Worm (Caenorhabditis elegans): ENCODE results near the gene aagr-2.
"Not testable (repeated sequence)": the region's sequence is repeated elsewhere in the genome, so short reads cannot be mapped to it uniquely, and the experiment has no call there.

The aagr-2 gene

DNA sequence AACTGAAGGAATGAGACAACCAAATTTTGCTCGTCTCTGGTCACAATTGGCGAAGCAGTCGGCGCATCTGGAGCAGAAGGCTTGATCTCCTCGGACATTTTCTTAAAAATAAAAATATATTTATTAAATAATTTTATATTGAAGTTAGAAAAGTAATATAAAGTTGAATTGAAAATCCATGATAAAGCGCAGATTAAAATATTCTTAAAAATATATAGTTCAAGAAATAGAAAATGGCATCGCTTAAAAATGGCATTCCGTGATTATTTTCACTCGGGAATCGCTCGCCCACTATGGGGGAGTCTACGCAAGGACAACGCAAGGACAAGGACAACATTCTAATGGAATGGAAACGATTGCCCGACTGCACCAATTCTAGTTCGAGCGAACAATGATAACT is 21.4 kb downstream of the aagr-2 start, which contains the start of gene sgt-1:
sgt-1 (minus strand) TSS at position 101 of the 400 bp plus-strand sequence.
- TF ChIP-seq F13H6.1, ZK546.5, ztf-11 (tag; optimal IDR thresholded peaks at IDR 0.05): not testable (repeated sequence)

DNA sequence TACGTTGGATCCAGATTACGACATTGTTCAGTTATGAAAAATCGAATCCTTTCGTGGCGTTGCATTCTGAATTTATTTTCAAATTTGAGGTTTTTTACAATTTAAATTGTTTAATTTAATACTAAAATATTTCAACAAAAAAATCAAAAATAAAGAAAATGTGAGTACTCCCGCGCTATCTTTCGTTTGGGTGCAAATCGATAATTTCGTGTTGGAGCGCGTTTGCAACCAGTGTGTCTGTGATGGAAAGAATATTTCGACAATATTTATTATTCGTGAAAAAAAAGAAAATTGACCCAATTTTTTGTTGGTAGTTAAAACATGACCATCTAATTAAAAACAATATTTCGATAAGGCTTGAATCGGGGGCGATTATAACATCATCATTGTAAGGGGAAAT is 23.0 kb downstream of the aagr-2 start, which contains the start of gene R05F9.9:
R05F9.9 (minus strand) TSS at position 66 of the 400 bp plus-strand sequence.
- TF ChIP-seq sma-3 (GFP tag; optimal IDR thresholded peaks at IDR 0.05) (no peak), nhr-21 (tag; optimal IDR thresholded peaks at IDR 0.05) (no peak), ceh-82 (tag; optimal IDR thresholded peaks at IDR 0.05) (no peak), lsy-2 (tag; optimal IDR thresholded peaks at IDR 0.05) (peak in 1 of 2 experiments; percentile 74), ztf-4 (tag; optimal IDR thresholded peaks at IDR 0.05) (peak; percentile 82), unc-62 (GFP tag; optimal IDR thresholded peaks at IDR 0.05) (no peak), alr-1 (tag; optimal IDR thresholded peaks at IDR 0.05) (no peak), nhr-11 (tag; optimal IDR thresholded peaks at IDR 0.05) (no peak), Y55F3AM.14 (GFP tag; optimal IDR thresholded peaks at IDR 0.05) (no peak), egl-27 (tag; optimal IDR thresholded peaks at IDR 0.05) (no peak), lin-39 (tag; optimal IDR thresholded peaks at IDR 0.05) (no peak), unc-55 (GFP tag; optimal IDR thresholded peaks at IDR 0.05) (peak; percentile 70), nhr-25 (tag; optimal IDR thresholded peaks at IDR 0.05) (no peak), gmeb-1 (tag; optimal IDR thresholded peaks at IDR 0.05) (peak; percentile 15), unc-39 (tag; optimal IDR thresholded peaks at IDR 0.05) (no peak), nhr-6 (tag; optimal IDR thresholded peaks at IDR 0.05) (no peak), ZK546.5 (tag; optimal IDR thresholded peaks at IDR 0.05) (no peak), mab-5 (tag; optimal IDR thresholded peaks at IDR 0.05) (no peak), ama-1 (optimal IDR thresholded peaks at IDR 0.05) (peak; percentile 62), nhr-129 (tag; optimal IDR thresholded peaks at IDR 0.05) (peak; percentile 2), ztf-1 (GFP tag; conservative IDR thresholded peaks at IDR 0.05) (no peak), ztf-11 (tag; optimal IDR thresholded peaks at IDR 0.05) (no peak), crh-2 (tag; optimal IDR thresholded peaks at IDR 0.05) (peak; percentile 72), mdl-1 (tag; optimal IDR thresholded peaks at IDR 0.05) (no peak), nhr-77 (tag; optimal IDR thresholded peaks at IDR 0.05) (no peak), skn-1 (tag; optimal IDR thresholded peaks at IDR 0.05) (no peak), sem-4 (tag; optimal IDR thresholded peaks at IDR 0.05) (no peak), nhr-237 (tag; optimal IDR thresholded peaks at IDR 0.05) (no peak), lin-11 (tag; optimal IDR thresholded peaks at IDR 0.05) (no peak), dmd-4 (tag; optimal IDR thresholded peaks at IDR 0.05) (no peak), ceh-16 (tag; optimal IDR thresholded peaks at IDR 0.05) (no peak), nhr-12 (tag; optimal IDR thresholded peaks at IDR 0.05) (no peak), sma-9 (GFP tag; optimal IDR thresholded peaks at IDR 0.05) (no peak), sma-9 (tag; optimal IDR thresholded peaks at IDR 0.05) (no peak), peb-1 (tag; optimal IDR thresholded peaks at IDR 0.05) (no peak), C34F6.9 (tag; optimal IDR thresholded peaks at IDR 0.05) (peak; percentile 67), elt-1 (tag; optimal IDR thresholded peaks at IDR 0.05) (no peak), F13H6.1 (tag; optimal IDR thresholded peaks at IDR 0.05) (no peak), fos-1 (tag; optimal IDR thresholded peaks at IDR 0.05) (no peak), elt-3 (tag; optimal IDR thresholded peaks at IDR 0.05) (no peak), nhr-23 (tag; optimal IDR thresholded peaks at IDR 0.05) (no peak), zag-1 (tag; optimal IDR thresholded peaks at IDR 0.05) (no peak), R02D3.7 (tag; optimal IDR thresholded peaks at IDR 0.05) (no peak), snpc-4 (tag; optimal IDR thresholded peaks at IDR 0.05) (no peak), nhr-10 (tag; optimal IDR thresholded peaks at IDR 0.05) (no peak), mbf-1 (tag; optimal IDR thresholded peaks at IDR 0.05) (no peak), lin-13 (GFP tag; optimal IDR thresholded peaks at IDR 0.05) (peak; percentile 16), blmp-1 (tag; optimal IDR thresholded peaks at IDR 0.05; ENCODE audit: insufficient read depth) (no peak), aly-2 (tag; optimal IDR thresholded peaks at IDR 0.05) (no peak)
